Worm (Caenorhabditis elegans): ENCODE data around the gene T06D4.2.

T06D4.2 gene

ce11 chrII:3399212-3399611 is 13.5 kb upstream of the T06D4.2 start, which contains the start of gene nep-9:
TSS of gene nep-9 (minus strand) at chrII:3399312.
- TF ChIP-seq tlf-1 (GFP tag; optimal IDR thresholded peaks at IDR 0.05) (no peak), B0035.1 (tag; optimal IDR thresholded peaks at IDR 0.05) (no peak), C17E4.6 (GFP tag; IDR thresholded peaks at IDR 0.05) (no peak), zim-3 (tag; optimal IDR thresholded peaks at IDR 0.05) (no peak), ets-4 (GFP tag; optimal IDR thresholded peaks at IDR 0.05) (no peak), rpc-1 (optimal IDR thresholded peaks at IDR 0.05) (no peak), rpc-1 (tag; optimal IDR thresholded peaks at IDR 0.05) (no peak), dpff-1 (tag; optimal IDR thresholded peaks at IDR 0.05) (no peak), tbp1 (GFP tag; optimal IDR thresholded peaks at IDR 0.05) (no peak), egl-44 (GFP tag; IDR thresholded peaks at IDR 0.05) (no peak), lin-35 (GFP tag; optimal IDR thresholded peaks at IDR 0.05) (no peak), F10E7.11 (tag; optimal IDR thresholded peaks at IDR 0.05) (no peak), attf-5 (GFP tag; optimal IDR thresholded peaks at IDR 0.05) (no peak), F57A8.1 (GFP tag; optimal IDR thresholded peaks at IDR 0.05) (no peak), cebp-1 (GFP tag; IDR thresholded peaks at IDR 0.05) (no peak), cebp-1 (tag; optimal IDR thresholded peaks at IDR 0.05) (no peak), B0261.1 (tag; optimal IDR thresholded peaks at IDR 0.05) (no peak), let-607 (tag; optimal IDR thresholded peaks at IDR 0.05) (no peak)

ce11 chrII:3395484-3395883 is 9.8 kb upstream of the T06D4.2 start, which contains the start of gene nep-20:
TSS of gene nep-20 (minus strand) at chrII:3395584.
- no peak for TF ChIP-seq ama-1 (optimal IDR thresholded peaks at IDR 0.05)
- no peak for TF ChIP-seq ama-1 (GFP tag; optimal IDR thresholded peaks at IDR 0.05)
- TF ChIP-seq ceh-27 (GFP tag; optimal IDR thresholded peaks at IDR 0.05), result no peak
- TF ChIP-seq efl-1 (GFP tag; optimal IDR thresholded peaks at IDR 0.05), result no peak
- no peak for TF ChIP-seq madf-3 (GFP tag; IDR thresholded peaks at IDR 0.05)
- TF ChIP-seq bed-1 (GFP tag; IDR thresholded peaks at IDR 0.05), result no peak
- TF ChIP-seq T26A5.8 (tag; optimal IDR thresholded peaks at IDR 0.05), result no peak
- TF ChIP-seq B0019.2 (GFP tag; conservative IDR thresholded peaks at IDR 0.05), result no peak
- TF ChIP-seq let-526 (GFP tag; IDR thresholded peaks at IDR 0.05), result no peak
- TF ChIP-seq athp-1 (tag; optimal IDR thresholded peaks at IDR 0.05), result no peak
- TF ChIP-seq C06A6.2 (GFP tag; conservative IDR thresholded peaks at IDR 0.05), result no peak
- no peak for TF ChIP-seq ztf-25 (GFP tag; IDR thresholded peaks at IDR 0.05)
- no peak for TF ChIP-seq nhr-120 (GFP tag; IDR thresholded peaks at IDR 0.05)
- TF ChIP-seq F55B11.4 (tag; optimal IDR thresholded peaks at IDR 0.05; ENCODE audit: borderline replicate concordance, insufficient read depth), result no peak

ce11 chrII:3387503-3387902 is 1.8 kb upstream of the T06D4.2 start, which contains the start of gene T06D4.6:
TSS of gene T06D4.6 (minus strand) at chrII:3387603.
- TF ChIP-seq F33H1.4 (GFP tag; IDR thresholded peaks at IDR 0.05) (no peak), sea-2 (GFP tag; IDR thresholded peaks at IDR 0.05) (no peak), Y95B8A.8 (GFP tag; IDR thresholded peaks at IDR 0.05) (no peak), pbrm-1 (GFP tag; IDR thresholded peaks at IDR 0.05) (no peak), hmg-1.2 (GFP tag; IDR thresholded peaks at IDR 0.05) (peak; percentile 52; the same call in 1 of the 2 replicates), akir-1 (GFP tag; optimal IDR thresholded peaks at IDR 0.05) (no peak)
